Fruit fly (Drosophila melanogaster) whole organism, wandering third instar larva: Measurements from ENCODE around the gene Samuel.

Source experiments
- Abd-B ChIP-seq: fragments of >200 bp; optimal IDR thresholded peaks from 2 replicates; lab custom pipeline; 2017; ENCODE audit warnings: missing biosample characterization, missing genetic modification characterization
- CG32264 ChIP-seq: fragments of 200-800 bp; sonication (Bioruptor generic); optimal IDR thresholded peaks from 2 replicates; lab custom pipeline; 2016; ENCODE audit warnings: missing biosample characterization, missing genetic modification characterization
- CG9705 ChIP-seq: fragments of 200-800 bp; sonication (Bioruptor generic); optimal IDR thresholded peaks from 2 replicates; lab custom pipeline; 2018; ENCODE audit warnings: missing biosample characterization, mild to moderate bottlenecking, missing genetic modification characterization
- CrebA ChIP-seq: fragments of 200-800 bp; sonication (Bioruptor generic); optimal IDR thresholded peaks from 2 replicates; lab custom pipeline; 2016; ENCODE audit warnings: missing biosample characterization, mild to moderate bottlenecking, missing genetic modification characterization, borderline replicate concordance
- Dfd ChIP-seq: fragments of >200 bp; optimal IDR thresholded peaks from 2 replicates; lab custom pipeline; 2017; ENCODE audit warnings: missing biosample characterization, missing genetic modification characterization
- Dif ChIP-seq: fragments of 200-275, 200-300 bp; sonication (Bioruptor generic); optimal IDR thresholded peaks from 2 replicates; lab custom pipeline; 2018; ENCODE audit warnings: missing biosample characterization, missing genetic modification characterization; ENCODE audit not compliant: partially characterized antibody
- GATAd ChIP-seq: sonication (Bioruptor generic); optimal IDR thresholded peaks from 2 replicates; lab custom pipeline; 2016; ENCODE audit warnings: missing biosample characterization, missing genetic modification characterization
- HLH106 ChIP-seq: fragments of 200-800 bp; optimal IDR thresholded peaks from 3 replicates; lab custom pipeline; 2019; ENCODE audit warnings: missing biosample characterization, mild to moderate bottlenecking, missing genetic modification characterization, moderate library complexity
- Hnf4 ChIP-seq: fragments of 200-800 bp; sonication (Bioruptor generic); optimal IDR thresholded peaks from 2 replicates; lab custom pipeline; 2016; ENCODE audit warnings: missing biosample characterization, mild to moderate bottlenecking, missing genetic modification characterization
- Hr78 ChIP-seq: fragments of >200 bp; optimal IDR thresholded peaks from 2 replicates; lab custom pipeline; 2017; ENCODE audit warnings: missing biosample characterization, missing genetic modification characterization
- Hr83 ChIP-seq: fragments of 200-300 bp; sonication (Bioruptor generic); optimal IDR thresholded peaks from 2 replicates; lab custom pipeline; 2016; ENCODE audit warnings: missing biosample characterization, mild to moderate bottlenecking, missing genetic modification characterization, moderate library complexity; ENCODE audit not compliant: poor library complexity, severe bottlenecking
- Jra ChIP-seq: sonication (Bioruptor generic); optimal IDR thresholded peaks from 2 replicates; lab custom pipeline; 2016; ENCODE audit warnings: missing biosample characterization, missing genetic modification characterization
- Mio ChIP-seq: sonication (Bioruptor generic); optimal IDR thresholded peaks from 2 replicates; lab custom pipeline; 2016; ENCODE audit warnings: missing biosample characterization, missing genetic modification characterization
- Myc ChIP-seq: fragments of >200 bp; optimal IDR thresholded peaks from 2 replicates; lab custom pipeline; 2017
- N ChIP-seq: fragments of >200 bp; optimal IDR thresholded peaks from 2 replicates; lab custom pipeline; 2018; ENCODE audit warnings: missing biosample characterization, missing external identifiers, missing genetic modification characterization
- OdsH ChIP-seq: fragments of 200-800 bp; sonication (Bioruptor generic); optimal IDR thresholded peaks from 2 replicates; lab custom pipeline; 2016; ENCODE audit warnings: missing biosample characterization, mild to moderate bottlenecking, missing genetic modification characterization
- Rel ChIP-seq, 2 experiments: fragments of 200-800 bp; sonication (Bioruptor generic) in 1 of 2; optimal IDR thresholded peaks; 2 replicates in 1 of 2; 3 replicates in 1 of 2; lab custom pipeline; 2016 to 2019; ENCODE audit warnings: mild to moderate bottlenecking in 2 of 2, missing biosample characterization in 2 of 2, missing genetic modification characterization in 2 of 2, moderate library complexity in 1 of 2
- Sp1 ChIP-seq: fragments of 200-800 bp; sonication (Bioruptor generic); optimal IDR thresholded peaks from 3 replicates; lab custom pipeline; 2019; ENCODE audit warnings: missing biosample characterization, mild to moderate bottlenecking, missing genetic modification characterization, moderate library complexity
- Vsx2 ChIP-seq: fragments of 200-300, 225-300 bp; sonication (Bioruptor generic); optimal IDR thresholded peaks from 2 replicates; lab custom pipeline; 2018; ENCODE audit warnings: missing biosample characterization, missing genetic modification characterization; ENCODE audit not compliant: partially characterized antibody
- br ChIP-seq: fragments of 200-800 bp; sonication (Bioruptor generic); optimal IDR thresholded peaks from 2 replicates; lab custom pipeline; 2016; ENCODE audit warnings: missing biosample characterization, missing genetic modification characterization
- brk ChIP-seq: fragments of 200-800 bp; sonication (Bioruptor generic); optimal IDR thresholded peaks from 2 replicates; lab custom pipeline; 2016; ENCODE audit warnings: missing biosample characterization, mild to moderate bottlenecking, missing genetic modification characterization
- dl ChIP-seq, 2 experiments: fragments of 175-275, 200-275 bp in 1 of 2; fragments of 200-275 bp in 1 of 2; sonication (Bioruptor generic); optimal IDR thresholded peaks; lab custom pipeline; 2018; ENCODE audit warnings: mild to moderate bottlenecking in 2 of 2, missing biosample characterization in 2 of 2, missing genetic modification characterization in 2 of 2, moderate library complexity in 2 of 2; ENCODE audit not compliant: partially characterized antibody in 2 of 2, insufficient read depth in 1 of 2
- dmrt93B ChIP-seq: fragments of 200-800 bp; sonication (Bioruptor generic); optimal IDR thresholded peaks from 2 replicates; lab custom pipeline; 2018; ENCODE audit warnings: missing biosample characterization, mild to moderate bottlenecking, missing genetic modification characterization
- dsf ChIP-seq: sonication (Bioruptor generic); optimal IDR thresholded peaks from 2 replicates; lab custom pipeline; 2016; ENCODE audit warnings: missing biosample characterization, missing genetic modification characterization, borderline replicate concordance
- ey ChIP-seq: fragments of 200-800 bp; sonication (Bioruptor generic); optimal IDR thresholded peaks from 2 replicates; lab custom pipeline; 2016; ENCODE audit warnings: missing biosample characterization, missing genetic modification characterization
- foxo ChIP-seq, 2 experiments: fragments of 200-800 bp; sonication (Bioruptor generic); optimal IDR thresholded peaks; 2 replicates in 1 of 2; 3 replicates in 1 of 2; lab custom pipeline; 2016 to 2017; ENCODE audit warnings: missing biosample characterization in 2 of 2, missing genetic modification characterization in 2 of 2
- fru ChIP-seq: fragments of 200-800 bp; sonication (Bioruptor generic); optimal IDR thresholded peaks from 3 replicates; lab custom pipeline; 2016; ENCODE audit warnings: missing biosample characterization, mild to moderate bottlenecking, missing genetic modification characterization
- h ChIP-seq: fragments of 200-800 bp; sonication (Bioruptor generic); optimal IDR thresholded peaks from 3 replicates; lab custom pipeline; 2016; ENCODE audit warnings: missing biosample characterization, mild to moderate bottlenecking, missing genetic modification characterization
- jim ChIP-seq: fragments of 175-275, 200-325 bp; sonication (Bioruptor generic); optimal IDR thresholded peaks from 2 replicates; lab custom pipeline; 2016; ENCODE audit warnings: missing biosample characterization, mild to moderate bottlenecking, missing genetic modification characterization
- lola ChIP-seq: fragments of >200 bp; optimal IDR thresholded peaks from 2 replicates; lab custom pipeline; 2017; ENCODE audit warnings: missing biosample characterization, missing genetic modification characterization
- pan ChIP-seq: fragments of >200 bp; optimal IDR thresholded peaks from 2 replicates; lab custom pipeline; 2017
- psq ChIP-seq: fragments of 200-800 bp; sonication (Bioruptor generic); optimal IDR thresholded peaks from 3 replicates; lab custom pipeline; 2017; ENCODE audit warnings: missing biosample characterization, mild to moderate bottlenecking, missing genetic modification characterization, moderate library complexity
- rgr ChIP-seq: fragments of 200-800 bp; sonication (Bioruptor generic); optimal IDR thresholded peaks from 3 replicates; lab custom pipeline; 2016; ENCODE audit warnings: missing biosample characterization, mild to moderate bottlenecking, missing genetic modification characterization
- sage ChIP-seq: fragments of 200-800 bp; sonication (Bioruptor generic); optimal IDR thresholded peaks from 2 replicates; lab custom pipeline; 2016; ENCODE audit warnings: missing biosample characterization, mild to moderate bottlenecking, missing genetic modification characterization
- sv ChIP-seq: fragments of 200-800 bp; sonication (Bioruptor generic); optimal IDR thresholded peaks from 3 replicates; lab custom pipeline; 2016; ENCODE audit warnings: missing biosample characterization, missing genetic modification characterization
- tai ChIP-seq: sonication (Bioruptor generic); optimal IDR thresholded peaks from 2 replicates; lab custom pipeline; 2016; ENCODE audit warnings: missing biosample characterization, missing genetic modification characterization
- usp ChIP-seq: fragments of >200 bp; optimal IDR thresholded peaks from 2 replicates; lab custom pipeline; 2017; ENCODE audit warnings: missing biosample characterization, missing genetic modification characterization
- woc ChIP-seq: sonication (Bioruptor generic); optimal IDR thresholded peaks from 2 replicates; lab custom pipeline; 2016; ENCODE audit warnings: missing biosample characterization, mild to moderate bottlenecking, missing genetic modification characterization

Samuel gene

dm6 chr2L:11004674-11005045, 62.1 kb downstream of the Samuel start, which contains the start of gene Nup154:
Gene Nup154, plus strand, starts transcription at chr2L:11004820.
- TF ChIP-seq Sp1 (GFP tag; lab: Kevin White, UChicago) (no peak), GATAd (no peak), usp (GFP tag; lab: Kevin White, UChicago) (no peak), Hr83 (GFP tag; lab: Kevin White, UChicago) (no peak), Dif (GFP tag; lab: Kevin White, UChicago) (no peak), CG9705 (GFP tag; lab: Kevin White, UChicago) (no peak), Dfd (GFP tag; lab: Kevin White, UChicago) (no peak), dl (GFP tag; optimal IDR thresholded peaks at IDR 0.05; lab: Kevin White, UChicago; ENCODE audit: insufficient read depth in 1 of 2, partially characterized antibody in 2 of 2) (no peak), N (GFP tag; lab: Kevin White, UChicago) (no peak), ey (GFP tag; lab: Kevin White, UChicago) (no peak), HLH106 (tag; lab: Kevin White, UChicago) (no peak)
- TF ChIP-seq, all 38 proteins: peak for 0

dm6 chr2L:11003925-11004673, 62.7 kb downstream of the Samuel start, which contains the start of gene RpL9:
Gene RpL9, minus strand, starts transcription at chr2L:11004189.
- TF ChIP-seq HLH106 (tag; lab: Kevin White, UChicago) (no peak), CrebA (GFP tag; lab: Kevin White, UChicago) (no peak), Rel (GFP tag; optimal IDR thresholded peaks at IDR 0.05; lab: Kevin White, UChicago) (no peak), Rel (tag; optimal IDR thresholded peaks at IDR 0.05; lab: Kevin White, UChicago) (no peak), br (peak; percentile 61), foxo (GFP tag; optimal IDR thresholded peaks at IDR 0.05; lab: Kevin White, UChicago) (no peak), dl (GFP tag; optimal IDR thresholded peaks at IDR 0.05; lab: Kevin White, UChicago; ENCODE audit: insufficient read depth in 1 of 2, partially characterized antibody in 2 of 2) (no peak), woc (no peak), Dfd (GFP tag; lab: Kevin White, UChicago) (no peak), dsf (GFP tag; lab: Kevin White, UChicago) (no peak), Myc (peak; percentile 59), dmrt93B (GFP tag; lab: Kevin White, UChicago) (peak; percentile 60), CG9705 (GFP tag; lab: Kevin White, UChicago) (peak; percentile 52), tai (no peak), lola (GFP tag; lab: Kevin White, UChicago) (no peak), Hr83 (GFP tag; lab: Kevin White, UChicago) (peak; percentile 87), Vsx2 (GFP tag; lab: Kevin White, UChicago) (no peak), Mio (no peak), brk (GFP tag; lab: Kevin White, UChicago) (no peak), CG32264 (GFP tag; lab: Kevin White, UChicago) (no peak), psq (peak; percentile 32), Hnf4 (peak; percentile 22), sage (GFP tag; lab: Kevin White, UChicago) (no peak), jim (GFP tag; lab: Kevin White, UChicago) (no peak), Hr78 (GFP tag; lab: Kevin White, UChicago) (no peak), Dif (GFP tag; lab: Kevin White, UChicago) (no peak), GATAd (no peak), Abd-B (GFP tag; lab: Kevin White, UChicago) (no peak), sv (GFP tag; lab: Kevin White, UChicago) (no peak), Sp1 (GFP tag; lab: Kevin White, UChicago) (peak; percentile 80), Jra (peak; percentile 19), N (GFP tag; lab: Kevin White, UChicago) (no peak), ey (GFP tag; lab: Kevin White, UChicago) (peak; percentile 4), pan (lab: Kevin White, UChicago) (no peak), OdsH (GFP tag; lab: Kevin White, UChicago) (peak; percentile 46), rgr (GFP tag; lab: Kevin White, UChicago) (no peak), h (GFP tag; lab: Kevin White, UChicago) (peak; percentile 62), fru (GFP tag; lab: Kevin White, UChicago) (no peak), usp (GFP tag; lab: Kevin White, UChicago) (no peak)
